Worm (Caenorhabditis elegans) whole organism, early embryonic: ENCODE results near the gene T28F12.1.

Experiments used
- ama-1 ChIP-seq: fragments of 150-350 bp; optimal IDR thresholded peaks from 2 replicates; lab custom pipeline; 2014
- ceh-36 ChIP-seq: sonication (generic microtip); optimal IDR thresholded peaks from 2 replicates; lab custom pipeline; 2016; ENCODE audit warnings: missing genetic modification characterization, inconsistent platforms, missing compliant biosample characterization
- flt-1 ChIP-seq: fragments of 200-800 bp; sonication (Bioruptor generic); IDR thresholded peaks from 2 replicates; pipeline ENCODE4 v1.3.6; 2022; ENCODE audit warnings: missing genetic modification characterization, missing compliant biosample characterization
- hnd-1 ChIP-seq: sonication (generic microtip); optimal IDR thresholded peaks from 2 replicates; lab custom pipeline; 2016; ENCODE audit warnings: missing genetic modification characterization, missing compliant biosample characterization
- scrt-1 ChIP-seq: fragments of 200-800 bp; sonication (Bioruptor generic); IDR thresholded peaks from 2 replicates; pipeline ENCODE4 v1.3.6; 2022; ENCODE audit warnings: missing genetic modification characterization, missing compliant biosample characterization
- sea-1 ChIP-seq: fragments of 200-800 bp; sonication (Bioruptor generic); conservative IDR thresholded peaks from 2 replicates; pipeline ENCODE4 v1.3.6; 2022; ENCODE audit warnings: missing genetic modification characterization, missing compliant biosample characterization

ce11 chrV:4523312-4523711 is 10.5 kb downstream of the T28F12.1 start:
- TF ChIP-seq flt-1 (no peak), ama-1 (lab: Kevin White, UChicago) (no peak), hnd-1 (tag; lab: Kevin White, UChicago) (no peak), ceh-36 (no peak), scrt-1 (GFP tag; lab: Robert Waterston, UW) (no peak), sea-1 (no peak)
